Worm (Caenorhabditis elegans): ENCODE results near the gene B0334.4.

ce11 chrII:11545952-11546325 lies 50.4 kb downstream of the B0334.4 start:
- TF ChIP-seq flt-1 (GFP tag; IDR thresholded peaks at IDR 0.05): no peak
- no peak for TF ChIP-seq T22C8.4 (GFP tag; IDR thresholded peaks at IDR 0.05)
- TF ChIP-seq tab-1 (GFP tag; IDR thresholded peaks at IDR 0.05): no peak
- TF ChIP-seq cog-1 (tag; optimal IDR thresholded peaks at IDR 0.05): no peak
- TF ChIP-seq ztf-29 (GFP tag; IDR thresholded peaks at IDR 0.05): no peak
- no peak for TF ChIP-seq klf-2 (GFP tag; conservative IDR thresholded peaks at IDR 0.05)
- no peak for TF ChIP-seq med-1 (GFP tag; optimal IDR thresholded peaks at IDR 0.05; ENCODE audit: insufficient read depth)
- TF ChIP-seq ztf-23 (GFP tag; IDR thresholded peaks at IDR 0.05): no peak
- TF ChIP-seq ref-1 (GFP tag; conservative IDR thresholded peaks at IDR 0.05): no peak

All from whole organism, midembryonic.